Worm (Caenorhabditis elegans) whole organism, L2 larva: ENCODE measurements around the gene srh-79.
A peak's percentile ranks its signal among the peaks of the same experiment; 100 is the strongest.
"Not testable (repeated sequence)": the region's sequence is repeated elsewhere in the genome, so short reads cannot be mapped to it uniquely, and the experiment has no call there.

Experiments
- F13H6.1 ChIP-seq: sonication (generic microtip); optimal IDR thresholded peaks from 2 replicates; lab custom pipeline; 2016; ENCODE audit warnings: missing genetic modification characterization, missing compliant biosample characterization
- R02D3.7 ChIP-seq: fragments of 150-350 bp; optimal IDR thresholded peaks from 2 replicates; lab custom pipeline; 2014; ENCODE audit warnings: missing biosample characterization, missing genetic modification characterization
- ZK546.5 ChIP-seq: sonication (generic microtip); optimal IDR thresholded peaks from 2 replicates; lab custom pipeline; 2017; ENCODE audit warnings: missing biosample characterization, missing genetic modification characterization
- ceh-16 ChIP-seq: fragments of 150-350 bp; optimal IDR thresholded peaks from 2 replicates; lab custom pipeline; 2014; ENCODE audit warnings: missing biosample characterization, missing genetic modification characterization
- ceh-82 ChIP-seq: fragments of 150-350 bp; optimal IDR thresholded peaks from 2 replicates; lab custom pipeline; 2014; ENCODE audit warnings: missing biosample characterization, missing genetic modification characterization
- crh-2 ChIP-seq: sonication (generic microtip); optimal IDR thresholded peaks from 2 replicates; lab custom pipeline; 2017; ENCODE audit warnings: missing biosample characterization, missing genetic modification characterization
- dmd-4 ChIP-seq: sonication (generic microtip); optimal IDR thresholded peaks from 2 replicates; lab custom pipeline; 2017; ENCODE audit warnings: missing biosample characterization, missing genetic modification characterization
- egl-27 ChIP-seq: sonication (generic microtip); optimal IDR thresholded peaks from 3 replicates; lab custom pipeline; 2017; ENCODE audit warnings: missing biosample characterization, missing genetic modification reagents, missing genetic modification characterization
- elt-1 ChIP-seq: fragments of 150-350 bp; optimal IDR thresholded peaks from 2 replicates; lab custom pipeline; 2014; ENCODE audit warnings: missing biosample characterization, missing genetic modification characterization
- fos-1 ChIP-seq: fragments of 150-350 bp; optimal IDR thresholded peaks from 2 replicates; lab custom pipeline; 2014; ENCODE audit warnings: missing biosample characterization, missing genetic modification characterization
- gmeb-1 ChIP-seq: fragments of 150-350 bp; optimal IDR thresholded peaks from 2 replicates; lab custom pipeline; 2014; ENCODE audit warnings: missing biosample characterization, missing genetic modification characterization
- lin-11 ChIP-seq: fragments of 150-350 bp; sonication (generic microtip); optimal IDR thresholded peaks from 2 replicates; lab custom pipeline; 2014; ENCODE audit warnings: missing biosample characterization, missing genetic modification characterization, inconsistent platforms, mixed read lengths
- lin-13 ChIP-seq: fragments of 150-350 bp; optimal IDR thresholded peaks from 2 replicates; lab custom pipeline; 2014; ENCODE audit warnings: missing biosample characterization, missing genetic modification reagents, missing genetic modification characterization
- lin-39 ChIP-seq: fragments of 150-350 bp; optimal IDR thresholded peaks from 2 replicates; lab custom pipeline; 2014; ENCODE audit warnings: missing biosample characterization, missing genetic modification reagents, missing genetic modification characterization
- mbf-1 ChIP-seq: sonication (generic microtip); optimal IDR thresholded peaks from 2 replicates; lab custom pipeline; 2017; ENCODE audit warnings: missing biosample characterization, missing genetic modification characterization
- mdl-1 ChIP-seq, 2 experiments: fragments of 150-350 bp in 1 of 2; sonication (generic microtip) in 1 of 2; optimal IDR thresholded peaks; 2 replicates each; lab custom pipeline; 2017; ENCODE audit warnings: missing biosample characterization in 2 of 2, missing genetic modification characterization in 2 of 2
- nhr-10 ChIP-seq: sonication (generic microtip); optimal IDR thresholded peaks from 2 replicates; lab custom pipeline; 2017; ENCODE audit warnings: missing biosample characterization, missing genetic modification characterization
- nhr-11 ChIP-seq: fragments of 150-350 bp; optimal IDR thresholded peaks from 2 replicates; lab custom pipeline; 2014; ENCODE audit warnings: missing biosample characterization, missing genetic modification characterization
- nhr-21 ChIP-seq: fragments of 150-350 bp; optimal IDR thresholded peaks from 2 replicates; lab custom pipeline; 2014; ENCODE audit warnings: missing biosample characterization, missing genetic modification characterization
- nhr-23 ChIP-seq: fragments of 150-350 bp; optimal IDR thresholded peaks from 2 replicates; lab custom pipeline; 2014; ENCODE audit warnings: missing biosample characterization, missing genetic modification reagents, missing genetic modification characterization
- nhr-25 ChIP-seq: fragments of 150-350 bp; sonication (generic microtip); optimal IDR thresholded peaks from 3 replicates; lab custom pipeline; 2014; ENCODE audit warnings: missing biosample characterization, missing genetic modification characterization
- nhr-77 ChIP-seq: fragments of 150-350 bp; optimal IDR thresholded peaks from 2 replicates; lab custom pipeline; 2014; ENCODE audit warnings: missing biosample characterization, missing genetic modification characterization
- sma-3 ChIP-seq: sonication (generic microtip); optimal IDR thresholded peaks from 2 replicates; lab custom pipeline; 2016; ENCODE audit warnings: missing genetic modification reagents, missing genetic modification characterization, missing compliant biosample characterization
- sma-9 ChIP-seq, 2 experiments: fragments of 150-350 bp in 1 of 2; sonication (generic microtip) in 1 of 2; optimal IDR thresholded peaks; 2 replicates each; lab custom pipeline; 2014 to 2016; ENCODE audit warnings: missing genetic modification characterization in 2 of 2, mild to moderate bottlenecking in 1 of 2, missing biosample characterization in 1 of 2, missing compliant biosample characterization in 1 of 2, missing genetic modification reagents in 1 of 2, moderate library complexity in 1 of 2
- unc-55 ChIP-seq: fragments of 150-350 bp; sonication (generic microtip); optimal IDR thresholded peaks from 3 replicates; lab custom pipeline; 2014; ENCODE audit warnings: missing biosample characterization, missing genetic modification reagents, missing genetic modification characterization
- unc-62 ChIP-seq: fragments of 150-350 bp; optimal IDR thresholded peaks from 2 replicates; lab custom pipeline; 2014; ENCODE audit warnings: missing biosample characterization, missing genetic modification reagents, missing genetic modification characterization
- zag-1 ChIP-seq: fragments of 150-350 bp; optimal IDR thresholded peaks from 2 replicates; lab custom pipeline; 2014; ENCODE audit warnings: missing biosample characterization, missing genetic modification characterization
- ztf-11 ChIP-seq: sonication (generic microtip); optimal IDR thresholded peaks from 2 replicates; lab custom pipeline; 2017; ENCODE audit warnings: missing biosample characterization, missing genetic modification characterization
- ztf-4 ChIP-seq: fragments of 150-350 bp; optimal IDR thresholded peaks from 2 replicates; lab custom pipeline; 2014; ENCODE audit warnings: missing biosample characterization, missing genetic modification characterization

Gene srh-79

ce11 chrV:7495189-7495588 is 2.4 kb upstream of the srh-79 start, which contains the start of gene srbc-11:
Gene srbc-11, minus strand, starts transcription at chrV:7495289.
- TF ChIP-seq unc-55 (GFP tag; lab: Kevin White, UChicago) (no peak), fos-1 (tag; lab: Kevin White, UChicago) (no peak), nhr-11 (no peak), R02D3.7 (tag; lab: Kevin White, UChicago) (no peak), ztf-11 (tag; lab: Kevin White, UChicago) (no peak), nhr-23 (tag; lab: Kevin White, UChicago) (no peak), sma-9 (GFP tag; optimal IDR thresholded peaks at IDR 0.05; lab: Kevin White, UChicago) (no peak), sma-9 (tag; optimal IDR thresholded peaks at IDR 0.05; lab: Kevin White, UChicago) (no peak), lin-39 (tag; lab: Kevin White, UChicago) (no peak)

ce11 chrV:7501194-7501593 is 3.7 kb downstream of the srh-79 start:
- TF ChIP-seq egl-27 (tag; lab: Kevin White, UChicago) (no peak), mbf-1 (tag; lab: Kevin White, UChicago) (no peak), nhr-21 (tag; lab: Kevin White, UChicago) (no peak), nhr-10 (tag; lab: Kevin White, UChicago) (no peak), elt-1 (tag; lab: Kevin White, UChicago) (no peak), lin-11 (tag; lab: Kevin White, UChicago) (no peak), nhr-23 (tag; lab: Kevin White, UChicago) (no peak)

- TF ChIP-seq ceh-16 (tag; lab: Kevin White, UChicago): no peak
- no peak for TF ChIP-seq ceh-82 (tag; lab: Kevin White, UChicago)
- no peak for TF ChIP-seq ZK546.5 (tag; lab: Kevin White, UChicago)
- no peak for TF ChIP-seq lin-13 (GFP tag; lab: Kevin White, UChicago)
- TF ChIP-seq, all 48 proteins: peak for 0
Measured at ce11 chrV:7504271-7504670, 6.7 kb downstream of the srh-79 start, which contains the start of gene srh-229. Gene srh-229, minus strand, starts transcription at chrV:7504371.

DNA sequence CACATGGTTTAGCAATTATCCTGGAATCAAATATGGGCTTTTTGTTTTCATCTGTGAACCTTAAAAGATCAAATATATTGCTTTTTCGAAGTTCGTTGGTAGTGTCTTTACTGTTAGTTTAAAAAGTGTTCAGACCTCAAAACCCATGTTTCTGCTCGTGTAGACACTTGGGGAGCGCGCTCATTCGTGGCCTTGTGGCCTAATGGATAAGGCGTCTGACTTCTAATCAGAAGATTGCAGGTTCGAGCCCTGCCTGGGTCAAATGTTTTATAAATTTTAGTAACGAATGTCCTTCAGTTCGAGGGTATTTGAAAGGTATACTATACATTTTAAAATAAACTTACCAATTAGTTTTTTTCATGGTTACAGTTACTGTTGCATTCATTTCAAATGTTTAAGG is 8.7 kb downstream of the srh-79 start:
- TF ChIP-seq gmeb-1 (tag; lab: Kevin White, UChicago) (no peak), nhr-21 (tag; lab: Kevin White, UChicago) (peak; percentile 10), sma-9 (GFP tag; optimal IDR thresholded peaks at IDR 0.05; lab: Kevin White, UChicago) (peak; percentile 34), sma-9 (tag; optimal IDR thresholded peaks at IDR 0.05; lab: Kevin White, UChicago) (no peak)

DNA sequence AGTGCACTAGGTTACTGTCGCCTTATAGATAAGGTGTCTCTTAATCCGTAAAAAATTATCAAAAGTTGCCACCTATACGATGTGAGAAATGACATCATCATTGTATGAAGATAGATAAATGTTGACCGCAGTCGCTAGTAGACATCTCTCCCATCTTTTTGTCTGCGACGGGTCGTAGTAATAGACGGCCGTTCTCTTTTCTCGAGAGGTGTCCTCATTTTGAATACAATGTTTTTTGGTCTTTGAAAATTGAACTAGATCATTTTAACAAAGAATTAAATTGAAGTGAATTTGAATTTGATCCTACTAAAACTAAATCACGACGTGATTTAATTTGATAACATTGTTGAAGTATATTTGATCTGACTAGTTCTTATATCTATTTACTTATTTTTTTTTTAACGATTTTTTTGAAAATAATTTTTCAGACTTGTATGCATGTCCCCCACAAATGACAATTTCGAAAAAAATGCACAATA is 11.1 kb downstream of the srh-79 start, which contains the start of the genes str-31 and nhr-172:
TSS of gene str-31 (minus strand) at position 101 of the 479 bp plus-strand sequence.
TSS of gene nhr-172 (plus strand) at position 429 of the 479 bp plus-strand sequence.
- no peak for TF ChIP-seq zag-1
- no peak for TF ChIP-seq nhr-11
- TF ChIP-seq sma-9 (GFP tag; optimal IDR thresholded peaks at IDR 0.05; lab: Kevin White, UChicago): peak; percentile 1
- TF ChIP-seq sma-9 (tag; optimal IDR thresholded peaks at IDR 0.05; lab: Kevin White, UChicago): no peak
- no peak for TF ChIP-seq ztf-4
- TF ChIP-seq unc-62 (GFP tag; lab: Kevin White, UChicago): no peak
- TF ChIP-seq ZK546.5 (tag; lab: Kevin White, UChicago): no peak

ce11 chrV:7511465-7511864 is 13.9 kb downstream of the srh-79 start, which contains the start of gene nhr-171:
Gene nhr-171, plus strand, starts transcription at chrV:7511765.
- TF ChIP-seq mbf-1, lin-11, nhr-77 (tag; lab: Kevin White, UChicago): not testable (repeated sequence)

- TF ChIP-seq mbf-1 (tag; lab: Kevin White, UChicago) (no peak), F13H6.1 (tag; lab: Kevin White, UChicago) (no peak), R02D3.7 (tag; lab: Kevin White, UChicago) (no peak), sma-3 (GFP tag; lab: Kevin White, UChicago) (no peak)
Measured at ce11 chrV:7514939-7515338, 17.4 kb downstream of the srh-79 start, which contains the start of gene srb-18. Gene srb-18, plus strand, starts transcription at chrV:7515239.

ce11 chrV:7520077-7520476 is 22.5 kb downstream of the srh-79 start, which contains the start of gene srb-19:
Gene srb-19, minus strand, starts transcription at chrV:7520177.
- TF ChIP-seq ztf-11 (tag; lab: Kevin White, UChicago): no peak
- TF ChIP-seq nhr-77 (tag; lab: Kevin White, UChicago): no peak
- TF ChIP-seq lin-13 (GFP tag; lab: Kevin White, UChicago): no peak
- TF ChIP-seq nhr-25 (tag; lab: Kevin White, UChicago): no peak
- no peak for TF ChIP-seq ztf-4
- no peak for TF ChIP-seq dmd-4 (tag; lab: Kevin White, UChicago)
- no peak for TF ChIP-seq unc-62 (GFP tag; lab: Kevin White, UChicago)
- TF ChIP-seq mdl-1 (tag; optimal IDR thresholded peaks at IDR 0.05; lab: Kevin White, UChicago): no peak
- TF ChIP-seq crh-2: no peak
- TF ChIP-seq, all 48 proteins: peak for 0
